Fruit fly (Drosophila melanogaster): ENCODE data around the gene Nrx-IV.
A peak's percentile ranks its signal among the peaks of the same experiment; 100 is the strongest.

Nrx-IV gene

dm6 chr3L:12183967-12184366 lies 37.6 kb downstream of the Nrx-IV start:
- no peak for TF ChIP-seq Sox14 (GFP tag; optimal IDR thresholded peaks at IDR 0.05)
- peak; percentile 44 for TF ChIP-seq svp (GFP tag)

- no peak for TF ChIP-seq Sox102F (GFP tag; optimal IDR thresholded peaks at IDR 0.05)
- TF ChIP-seq svp (GFP tag), result peak; percentile 71
These were observed 38.3 kb downstream of the Nrx-IV start, which contains the start of gene Miox for dm6 chr3L:12184564-12185034. TSS of gene Miox (plus strand) at chr3L:12184984.

- TF ChIP-seq svp (GFP tag), result peak; percentile 71
- TF ChIP-seq CG10631 (GFP tag; optimal IDR thresholded peaks at IDR 0.05), result no peak
- no peak for TF ChIP-seq Hr39 (GFP tag; optimal IDR thresholded peaks at IDR 0.05)
- no peak for TF ChIP-seq Eip75B (GFP tag; optimal IDR thresholded peaks at IDR 0.05)
- no peak for TF ChIP-seq Lpt (GFP tag; optimal IDR thresholded peaks at IDR 0.05)
These were observed 39.0 kb downstream of the Nrx-IV start for dm6 chr3L:12185336-12185735.

- TF ChIP-seq dsx (GFP tag; optimal IDR thresholded peaks at IDR 0.05; ENCODE audit: poor library complexity, severe bottlenecking) (no peak), OdsH (GFP tag; optimal IDR thresholded peaks at IDR 0.05) (no peak), CG11902 (GFP tag; optimal IDR thresholded peaks at IDR 0.05) (no peak), CG8119 (GFP tag; IDR thresholded peaks at IDR 0.05) (no peak)
These were observed 42.2 kb downstream of the Nrx-IV start, which contains the start of gene Est-6 for dm6 chr3L:12188518-12188917. TSS of gene Est-6 (plus strand) at chr3L:12188818.

dm6 chr3L:12190433-12190832 lies 44.1 kb downstream of the Nrx-IV start, which contains the start of gene Est-P:
TSS of gene Est-P (plus strand) at chr3L:12190733.
- TF ChIP-seq svp (GFP tag) (no peak), Hr39 (GFP tag; optimal IDR thresholded peaks at IDR 0.05) (no peak), Sox102F (GFP tag; optimal IDR thresholded peaks at IDR 0.05) (no peak), salr (GFP tag; optimal IDR thresholded peaks at IDR 0.05) (no peak), ss (GFP tag; optimal IDR thresholded peaks at IDR 0.05) (no peak), OdsH (GFP tag; optimal IDR thresholded peaks at IDR 0.05) (no peak), CG11762 (GFP tag; optimal IDR thresholded peaks at IDR 0.05; ENCODE audit: insufficient read depth) (no peak), CG11294 (GFP tag; IDR thresholded peaks at IDR 0.05) (no peak), Met (GFP tag; optimal IDR thresholded peaks at IDR 0.05) (no peak), vri (GFP tag; optimal IDR thresholded peaks at IDR 0.05) (no peak), Eip75B (GFP tag; optimal IDR thresholded peaks at IDR 0.05) (no peak), Eip78C (GFP tag) (no peak), Ets21C (GFP tag; optimal IDR thresholded peaks at IDR 0.05) (no peak), CG6808 (GFP tag; optimal IDR thresholded peaks at IDR 0.05) (no peak)

dm6 chr3L:12193485-12193884 lies 47.2 kb downstream of the Nrx-IV start, which contains the start of gene thoc6:
TSS of gene thoc6 (minus strand) at chr3L:12193688.
- TF ChIP-seq CG6854 (GFP tag; optimal IDR thresholded peaks at IDR 0.05), result no peak
- no peak for TF ChIP-seq OdsH (GFP tag; optimal IDR thresholded peaks at IDR 0.05)
- TF ChIP-seq CG4318 (GFP tag; optimal IDR thresholded peaks at IDR 0.05), result no peak
- TF ChIP-seq Gug (GFP tag; IDR thresholded peaks at IDR 0.05), result no peak
- no peak for TF ChIP-seq CG3032 (tag; optimal IDR thresholded peaks at IDR 0.05)
- no peak for TF ChIP-seq pdm3 (GFP tag; optimal IDR thresholded peaks at IDR 0.05)
- no peak for TF ChIP-seq CG32006 (GFP tag; optimal IDR thresholded peaks at IDR 0.05)
- no peak for TF ChIP-seq Sox15 (GFP tag; optimal IDR thresholded peaks at IDR 0.05)
- no peak for TF ChIP-seq CG8119 (GFP tag; IDR thresholded peaks at IDR 0.05)
- no peak for TF ChIP-seq Sox14 (GFP tag; optimal IDR thresholded peaks at IDR 0.05)
- TF ChIP-seq fd59A (GFP tag; optimal IDR thresholded peaks at IDR 0.05), result no peak

dm6 chr3L:12197491-12197890 lies 51.2 kb downstream of the Nrx-IV start, which contains the start of gene CG11529:
TSS of gene CG11529 (plus strand) at chr3L:12197791.
- TF ChIP-seq Eip93F (GFP tag; optimal IDR thresholded peaks at IDR 0.05), result no peak
